Fruit fly (Drosophila melanogaster) Kc167 (cell line): ENCODE data around the gene CG32104.

ENCODE experiments used
- Sin3A ChIP-seq: fragments of >200 bp; optimal IDR thresholded peaks from 2 replicates; lab custom pipeline; 2018; ENCODE audit warnings: missing external identifiers
- h ChIP-seq: fragments of >200 bp; optimal IDR thresholded peaks from 3 replicates; lab custom pipeline; 2018; ENCODE audit warnings: missing external identifiers
- insv ChIP-seq: fragments of >200 bp; optimal IDR thresholded peaks from 3 replicates; lab custom pipeline; 2018; ENCODE audit warnings: missing external identifiers
- psq ChIP-seq: fragments of >200 bp; optimal IDR thresholded peaks from 2 replicates; lab custom pipeline; 2017; ENCODE audit warnings: missing external identifiers
- ttk ChIP-seq: sonication (Bioruptor generic); optimal IDR thresholded peaks from 2 replicates; lab custom pipeline; 2017; ENCODE audit warnings: missing external identifiers

DNA sequence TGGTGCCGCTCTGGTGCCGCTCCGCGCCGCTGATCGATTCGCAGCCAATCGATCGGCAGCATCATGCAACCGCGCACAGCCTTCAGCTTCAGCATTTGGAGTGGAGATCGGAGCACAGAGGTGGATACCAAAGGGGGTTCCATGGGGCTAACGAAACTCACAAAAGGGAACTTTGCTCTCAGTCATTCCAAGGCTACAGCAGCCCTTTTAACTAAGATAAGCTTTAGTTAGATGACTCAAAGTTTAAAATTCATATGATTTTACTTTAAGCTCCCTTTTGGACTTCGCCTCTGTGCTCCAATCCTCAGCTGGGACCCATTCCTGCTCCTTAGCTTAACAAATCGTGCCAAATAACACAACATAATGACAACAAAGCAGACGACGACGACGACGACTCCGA, 21.3 kb upstream of the CG32104 start:
- TF ChIP-seq psq (lab: Kevin White, UChicago) (no peak), Sin3A (lab: Kevin White, UChicago) (no peak), ttk (lab: Kevin White, UChicago) (no peak), insv (no peak), h (no peak)
